Fruit fly (Drosophila melanogaster): Measurements from ENCODE around the gene Arpc3B.

Gene Arpc3B

dm6 chrX:17123545-17124203 is 18.0 kb upstream of the Arpc3B start (continued):
- TF ChIP-seq CG34376 (GFP tag; optimal IDR thresholded peaks at IDR 0.05) (peak; percentile 5), bcd (GFP tag; optimal IDR thresholded peaks at IDR 0.05) (peak; percentile 64), CG30431 (GFP tag; optimal IDR thresholded peaks at IDR 0.05) (peak; percentile 39), tna (GFP tag; IDR thresholded peaks at IDR 0.05; ENCODE audit: partially characterized antibody) (no peak), kay (GFP tag; optimal IDR thresholded peaks at IDR 0.05) (peak; percentile 29), ERR (GFP tag; optimal IDR thresholded peaks at IDR 0.05) (no peak), wek (GFP tag; optimal IDR thresholded peaks at IDR 0.05) (peak; percentile 33), CG3726 (GFP tag; IDR thresholded peaks at IDR 0.05) (peak; percentile 50; the same call in 1 of the 3 replicates), twi (tag; optimal IDR thresholded peaks at IDR 0.05) (no peak), cas (GFP tag; IDR thresholded peaks at IDR 0.05) (0 out of 2 replicates have a peak, but pooled peaks have one; percentile 21), H15 (GFP tag; IDR thresholded peaks at IDR 0.05) (peak; percentile 51; the same call in 1 of the 3 replicates), Doc2 (GFP tag; IDR thresholded peaks at IDR 0.05) (no peak), lola (GFP tag; optimal IDR thresholded peaks at IDR 0.05) (peak in 1 of 3 experiments; percentile 49), Ravus (GFP tag; IDR thresholded peaks at IDR 0.05) (no peak), emc (GFP tag; optimal IDR thresholded peaks at IDR 0.05) (no peak), CG9797 (GFP tag; optimal IDR thresholded peaks at IDR 0.05) (no peak), CG6272 (GFP tag; IDR thresholded peaks at IDR 0.05) (peak; percentile 47; the same call in 1 of the 2 replicates), Usf (GFP tag; optimal IDR thresholded peaks at IDR 0.05) (no peak), Xrp1 (GFP tag; IDR thresholded peaks at IDR 0.05) (peak; percentile 79), unc-4 (GFP tag; IDR thresholded peaks at IDR 0.05; ENCODE audit: partially characterized antibody) (no peak), CG8290 (GFP tag; optimal IDR thresholded peaks at IDR 0.05) (no peak), CG8290 (tag; optimal IDR thresholded peaks at IDR 0.05) (peak in 1 of 2 experiments; percentile 86), zfh2 (GFP tag; optimal IDR thresholded peaks at IDR 0.05) (peak; percentile 13), lmd (GFP tag; IDR thresholded peaks at IDR 0.05) (peak; percentile 75), CG12236 (GFP tag; optimal IDR thresholded peaks at IDR 0.05) (no peak), Poxn (GFP tag; IDR thresholded peaks at IDR 0.05) (no peak), onecut (GFP tag; IDR thresholded peaks at IDR 0.05) (peak; percentile 58), ems (GFP tag; optimal IDR thresholded peaks at IDR 0.05) (peak; percentile 53), CG12071 (GFP tag; optimal IDR thresholded peaks at IDR 0.05) (peak; percentile 61), HmgD (GFP tag; optimal IDR thresholded peaks at IDR 0.05) (no peak), Taf1 (GFP tag; IDR thresholded peaks at IDR 0.05) (peak; percentile 38; the same call in 1 of the 2 replicates), ssp (GFP tag; IDR thresholded peaks at IDR 0.05) (0 out of 2 replicates have a peak, but pooled peaks have one; percentile 38), TFAM (GFP tag; optimal IDR thresholded peaks at IDR 0.05) (peak; percentile 0), CG34224 (GFP tag; IDR thresholded peaks at IDR 0.05; ENCODE audit: partially characterized antibody) (no peak), Trl (optimal IDR thresholded peaks at IDR 0.05) (no peak), Trl (GFP tag; optimal IDR thresholded peaks at IDR 0.05) (peak; percentile 10), NC2α (GFP tag; optimal IDR thresholded peaks at IDR 0.05) (no peak), CG16779 (GFP tag; IDR thresholded peaks at IDR 0.05) (peak; percentile 47; the same call in 1 of the 2 replicates), CG12659 (GFP tag; optimal IDR thresholded peaks at IDR 0.05) (peak; percentile 75), C15 (GFP tag; IDR thresholded peaks at IDR 0.05) (peak; percentile 49; the same call in 1 of the 3 replicates), CG13775 (GFP tag; optimal IDR thresholded peaks at IDR 0.05) (peak; percentile 35), CG10321 (GFP tag; IDR thresholded peaks at IDR 0.05) (no peak), GATAe (GFP tag; conservative IDR thresholded peaks at IDR 0.05) (no peak; the same call in 1 of the 2 replicates), gsb-n (tag; optimal IDR thresholded peaks at IDR 0.05) (peak; percentile 62), CG2712 (tag; optimal IDR thresholded peaks at IDR 0.05) (peak; percentile 76), CG4404 (GFP tag; IDR thresholded peaks at IDR 0.05) (0 out of 2 replicates have a peak, but pooled peaks have one; percentile 23), CG34422 (GFP tag; IDR thresholded peaks at IDR 0.05) (0 out of 3 replicates have a peak, but pooled peaks have one; percentile 60), B-H2 (GFP tag; optimal IDR thresholded peaks at IDR 0.05) (no peak), CG7839 (tag; optimal IDR thresholded peaks at IDR 0.05) (peak; percentile 78), CG42726 (GFP tag; IDR thresholded peaks at IDR 0.05; ENCODE audit: partially characterized antibody) (no peak)

All from whole organism, embryonic.